Fruit fly (Drosophila melanogaster) whole organism, embryonic: ENCODE measurements around the gene CG14881.

Experiments used
- CG10209 ChIP-seq: fragments of 200-800 bp; sonication (Bioruptor generic); optimal IDR thresholded peaks from 3 replicates; lab custom pipeline; 2017; ENCODE audit warnings: missing biosample characterization, mild to moderate bottlenecking, missing genetic modification characterization, missing genetic modification reagents
- CG10274 ChIP-seq: fragments of 200-800 bp; sonication (Bioruptor generic); optimal IDR thresholded peaks from 3 replicates; lab custom pipeline; 2017; ENCODE audit warnings: missing biosample characterization, mild to moderate bottlenecking, missing genetic modification characterization
- CG10462 ChIP-seq: fragments of 200-800 bp; sonication (Bioruptor generic); optimal IDR thresholded peaks from 2 replicates; lab custom pipeline; 2016; ENCODE audit warnings: missing biosample characterization, missing genetic modification characterization
- CG11398 ChIP-seq: fragments of 200-800 bp; sonication (Bioruptor generic); optimal IDR thresholded peaks from 2 replicates; lab custom pipeline; 2016; ENCODE audit warnings: missing biosample characterization, missing genetic modification characterization
- CG1233 ChIP-seq: fragments of 200-800 bp; sonication (Bioruptor generic); optimal IDR thresholded peaks from 4 replicates; lab custom pipeline; 2018; ENCODE audit warnings: missing biosample characterization, mild to moderate bottlenecking, missing genetic modification characterization
- CG13123 ChIP-seq: fragments of 200-800 bp; sonication (Bioruptor generic); optimal IDR thresholded peaks from 2 replicates; lab custom pipeline; 2016; ENCODE audit warnings: missing biosample characterization, missing genetic modification characterization
- CG13296 ChIP-seq: fragments of 200-800 bp; sonication (Bioruptor generic); optimal IDR thresholded peaks from 3 replicates; lab custom pipeline; 2018; ENCODE audit warnings: missing biosample characterization, mild to moderate bottlenecking, missing genetic modification characterization
- CG15269 ChIP-seq: fragments of 200-800 bp; sonication (Bioruptor generic); optimal IDR thresholded peaks from 2 replicates; lab custom pipeline; 2018; ENCODE audit warnings: missing biosample characterization, mild to moderate bottlenecking, missing genetic modification characterization, moderate library complexity
- CG16813 ChIP-seq: fragments of 200-800 bp; sonication (Bioruptor generic); IDR thresholded peaks from 3 replicates; pipeline ENCODE4 v1.3.6; 2022; ENCODE audit warnings: missing biosample characterization, missing genetic modification characterization; ENCODE audit not compliant: partially characterized antibody
- CG17186 ChIP-seq: fragments of 200-800 bp; sonication (Bioruptor generic); optimal IDR thresholded peaks from 3 replicates; lab custom pipeline; 2017; ENCODE audit warnings: missing biosample characterization, missing genetic modification reagents, missing genetic modification characterization
- CG17359 ChIP-seq: fragments of 200-800 bp; sonication (Bioruptor generic); optimal IDR thresholded peaks from 3 replicates; lab custom pipeline; 2018; ENCODE audit warnings: missing biosample characterization, mild to moderate bottlenecking, missing genetic modification characterization, moderate library complexity
- CG1792 ChIP-seq: fragments of 200-800 bp; sonication (Bioruptor generic); optimal IDR thresholded peaks from 2 replicates; lab custom pipeline; 2016; ENCODE audit warnings: missing biosample characterization, missing genetic modification characterization
- CG1832 ChIP-seq: fragments of 200-800 bp; sonication (Bioruptor generic); optimal IDR thresholded peaks from 2 replicates; lab custom pipeline; 2017; ENCODE audit warnings: missing biosample characterization, mild to moderate bottlenecking, missing genetic modification characterization, inconsistent platforms
- CG32767 ChIP-seq: fragments of 200-800 bp; sonication (Bioruptor generic); IDR thresholded peaks from 2 replicates; pipeline ENCODE4 v1.3.6; 2022; ENCODE audit warnings: missing biosample characterization, missing genetic modification characterization
- CG34422 ChIP-seq: fragments of 200-800 bp; sonication (Bioruptor generic); IDR thresholded peaks from 3 replicates; pipeline ENCODE4 v1.3.6; 2022; ENCODE audit warnings: missing biosample characterization, missing genetic modification characterization
- CG42726 ChIP-seq: fragments of 200-800 bp; sonication (Bioruptor generic); IDR thresholded peaks from 2 replicates; pipeline ENCODE4 v1.3.6; 2022; ENCODE audit warnings: missing biosample characterization, missing genetic modification characterization; ENCODE audit not compliant: partially characterized antibody
- CG7786 ChIP-seq: fragments of 200-800 bp; sonication (Bioruptor generic); optimal IDR thresholded peaks from 2 replicates; lab custom pipeline; 2016; ENCODE audit warnings: missing biosample characterization, missing genetic modification characterization
- CG7839 ChIP-seq: fragments of 200-800 bp; sonication (Bioruptor generic); optimal IDR thresholded peaks from 3 replicates; lab custom pipeline; 2018; ENCODE audit warnings: missing biosample characterization, mild to moderate bottlenecking, missing genetic modification characterization, moderate library complexity
- CG8089 ChIP-seq: fragments of 200-800 bp; sonication (Bioruptor generic); optimal IDR thresholded peaks from 3 replicates; lab custom pipeline; 2016; ENCODE audit warnings: missing biosample characterization, missing genetic modification characterization
- Drgx ChIP-seq: fragments of 200-800 bp; sonication (Bioruptor generic); IDR thresholded peaks from 2 replicates; pipeline ENCODE4 v1.3.6; 2022; ENCODE audit warnings: missing biosample characterization, missing genetic modification characterization
- Ets65A ChIP-seq: fragments of 200-800 bp; sonication (Bioruptor generic); peaks from one replicate; lab custom pipeline; 2016; ENCODE audit warnings: missing biosample characterization, missing genetic modification characterization
- HLH4C ChIP-seq: fragments of 200-800 bp; sonication (Bioruptor generic); IDR thresholded peaks from 3 replicates; pipeline ENCODE4 v1.3.6; 2022; ENCODE audit warnings: missing biosample characterization, missing genetic modification characterization; ENCODE audit not compliant: partially characterized antibody
- HLH54F ChIP-seq: fragments of 200-800 bp; sonication (Bioruptor generic); optimal IDR thresholded peaks from 3 replicates; lab custom pipeline; 2016; ENCODE audit warnings: missing biosample characterization, missing genetic modification characterization
- Hmx ChIP-seq: fragments of 200-800 bp; sonication (Bioruptor generic); optimal IDR thresholded peaks from 2 replicates; lab custom pipeline; 2016; ENCODE audit warnings: missing biosample characterization, missing genetic modification characterization
- Hr3 ChIP-seq: fragments of 200-800 bp; sonication (Bioruptor generic); optimal IDR thresholded peaks from 3 replicates; lab custom pipeline; 2016; ENCODE audit warnings: missing biosample characterization, missing genetic modification characterization
- MESR4 ChIP-seq: fragments of 200-800 bp; sonication (Bioruptor generic); optimal IDR thresholded peaks from 2 replicates; lab custom pipeline; 2018; ENCODE audit warnings: missing biosample characterization, mild to moderate bottlenecking, missing genetic modification characterization, moderate library complexity
- Mrtf ChIP-seq: fragments of 200-800 bp; sonication (Bioruptor generic); IDR thresholded peaks from 3 replicates; pipeline ENCODE4 v1.3.6; 2022; ENCODE audit warnings: missing biosample characterization, missing genetic modification characterization
- NC2β ChIP-seq: fragments of 200-800 bp; sonication (Bioruptor generic); optimal IDR thresholded peaks from 2 replicates; lab custom pipeline; 2016; ENCODE audit warnings: missing biosample characterization, missing genetic modification characterization
- NK7.1 ChIP-seq: fragments of 200-800 bp; sonication (Bioruptor generic); optimal IDR thresholded peaks from 3 replicates; lab custom pipeline; 2016; ENCODE audit warnings: missing biosample characterization, missing genetic modification characterization
- Nf-YB ChIP-seq: fragments of 200-800 bp; sonication (Bioruptor generic); optimal IDR thresholded peaks from 3 replicates; lab custom pipeline; 2019; ENCODE audit warnings: missing biosample characterization, mild to moderate bottlenecking, missing genetic modification characterization, moderate library complexity
- Rfx ChIP-seq: fragments of 200-800 bp; sonication (Bioruptor generic); IDR thresholded peaks from 2 replicates; pipeline ENCODE4 v1.3.6; 2022; ENCODE audit warnings: missing biosample characterization, missing genetic modification characterization
- Spps ChIP-seq: fragments of 200-800 bp; sonication (Bioruptor generic); optimal IDR thresholded peaks from 2 replicates; lab custom pipeline; 2018; ENCODE audit warnings: missing biosample characterization, mild to moderate bottlenecking, missing genetic modification characterization
- Usf ChIP-seq: fragments of 200-800 bp; sonication (Bioruptor generic); optimal IDR thresholded peaks from 2 replicates; lab custom pipeline; 2017; ENCODE audit warnings: missing genotype, missing biosample characterization, missing genetic modification characterization
- ab ChIP-seq: fragments of 200-800 bp; sonication (Bioruptor generic); optimal IDR thresholded peaks from 2 replicates; lab custom pipeline; 2016; ENCODE audit warnings: missing biosample characterization, missing genetic modification characterization
- abd-A ChIP-seq: fragments of 200-800 bp; sonication (Bioruptor generic); optimal IDR thresholded peaks from 3 replicates; lab custom pipeline; 2019; ENCODE audit warnings: missing biosample characterization, mild to moderate bottlenecking, missing genetic modification characterization, moderate library complexity
- al ChIP-seq: fragments of 200-800 bp; sonication (Bioruptor generic); IDR thresholded peaks from 2 replicates; pipeline ENCODE4 v1.3.6; 2022; ENCODE audit warnings: missing biosample characterization, missing genetic modification characterization
- bbx ChIP-seq: fragments of 200-800 bp; sonication (Bioruptor generic); IDR thresholded peaks from 2 replicates; pipeline ENCODE4 v1.3.6; 2022; ENCODE audit warnings: missing biosample characterization, missing genetic modification characterization; ENCODE audit not compliant: partially characterized antibody
- cwo ChIP-seq: fragments of 200-800 bp; sonication (Bioruptor generic); optimal IDR thresholded peaks from 3 replicates; lab custom pipeline; 2017; ENCODE audit warnings: missing biosample characterization, missing genetic modification characterization, mild to moderate bottlenecking, moderate library complexity, missing genetic modification reagents
- exex ChIP-seq: fragments of 200-800 bp; sonication (Bioruptor generic); optimal IDR thresholded peaks from 4 replicates; lab custom pipeline; 2018; ENCODE audit warnings: missing biosample characterization, mild to moderate bottlenecking, missing genetic modification characterization, moderate library complexity
- ken ChIP-seq: fragments of 200-800 bp; sonication (Bioruptor generic); IDR thresholded peaks from 3 replicates; pipeline ENCODE4 v1.3.6; 2022; ENCODE audit warnings: missing biosample characterization, missing genetic modification characterization
- knrl ChIP-seq: fragments of 200-800 bp; sonication (Bioruptor generic); IDR thresholded peaks from 3 replicates; pipeline ENCODE4 v1.3.6; 2022; ENCODE audit warnings: missing biosample characterization, missing genetic modification characterization; ENCODE audit not compliant: partially characterized antibody
- pfk ChIP-seq: fragments of 200-800 bp; sonication (Bioruptor generic); optimal IDR thresholded peaks from 2 replicates; lab custom pipeline; 2018; ENCODE audit warnings: missing biosample characterization, mild to moderate bottlenecking, missing genetic modification characterization, moderate library complexity
- pros ChIP-seq: fragments of 200-800 bp; sonication (Bioruptor generic); optimal IDR thresholded peaks from 3 replicates; lab custom pipeline; 2019; ENCODE audit warnings: missing biosample characterization, mild to moderate bottlenecking, missing genetic modification characterization, moderate library complexity
- ro ChIP-seq: fragments of 200-800 bp; sonication (Bioruptor generic); IDR thresholded peaks from 2 replicates; pipeline ENCODE4 v1.3.6; 2022; ENCODE audit warnings: missing biosample characterization, missing genetic modification characterization
- run ChIP-seq: fragments of 200-800 bp; sonication (Bioruptor generic); optimal IDR thresholded peaks from 3 replicates; lab custom pipeline; 2018; ENCODE audit warnings: missing biosample characterization, mild to moderate bottlenecking, missing genetic modification characterization
- sc ChIP-seq, 3 experiments: fragments of >200 bp in 2 of 3; fragments of 200-800 bp in 1 of 3; sonication (Bioruptor generic) in 1 of 3; optimal IDR thresholded peaks; 2 replicates in 2 of 3; 3 replicates in 1 of 3; lab custom pipeline; 2017; ENCODE audit warnings: mild to moderate bottlenecking in 1 of 3, missing biosample characterization in 1 of 3, missing genetic modification characterization in 1 of 3, missing genetic modification reagents in 1 of 3
- sna ChIP-seq: fragments of 200-800 bp; sonication (Bioruptor generic); IDR thresholded peaks from 2 replicates; pipeline ENCODE4 v1.3.6; 2022; ENCODE audit warnings: missing biosample characterization, missing genetic modification characterization; ENCODE audit not compliant: partially characterized antibody
- sug ChIP-seq: fragments of 200-800 bp; optimal IDR thresholded peaks from 2 replicates; lab custom pipeline; 2019; ENCODE audit warnings: missing biosample characterization, mild to moderate bottlenecking, missing genetic modification characterization, moderate library complexity
- tna ChIP-seq: fragments of 200-800 bp; sonication (Bioruptor generic); IDR thresholded peaks from 2 replicates; pipeline ENCODE4 v1.3.6; 2022; ENCODE audit warnings: missing biosample characterization, missing genetic modification characterization; ENCODE audit not compliant: partially characterized antibody
- z ChIP-seq: fragments of 200-800 bp; sonication (Bioruptor generic); IDR thresholded peaks from 3 replicates; pipeline ENCODE4 v1.3.6; 2022; ENCODE audit warnings: missing biosample characterization, missing genetic modification characterization

Gene CG14881

dm6 chr3R:16423323-16423722, 11.4 kb upstream of the CG14881 start (continued):
- TF ChIP-seq sc (optimal IDR thresholded peaks at IDR 0.05; lab: Kevin White, UChicago) (no peak), sc (GFP tag; optimal IDR thresholded peaks at IDR 0.05; lab: Kevin White, UChicago) (no peak), CG7786 (GFP tag; lab: Kevin White, UChicago) (no peak), cwo (no peak), ro (GFP tag; lab: Robert Waterston, UW) (no peak), CG32767 (GFP tag; lab: Robert Waterston, UW) (no peak), CG1832 (GFP tag; lab: Kevin White, UChicago) (peak; percentile 90), al (no peak), Usf (no peak), bbx (GFP tag; lab: Robert Waterston, UW) (no peak), CG7839 (no peak), tna (GFP tag; lab: Robert Waterston, UW) (peak; percentile 52; the same call in 1 of the 2 replicates), CG10274 (no peak), Spps (tag; lab: Kevin White, UChicago) (no peak), exex (tag; lab: Kevin White, UChicago) (no peak), Mrtf (no peak), HLH54F (GFP tag; lab: Kevin White, UChicago) (no peak), pros (peak; percentile 74), CG10209 (GFP tag; lab: Kevin White, UChicago) (no peak), CG10462 (GFP tag; lab: Kevin White, UChicago) (no peak), abd-A (tag; lab: Kevin White, UChicago) (no peak), CG16813 (GFP tag; lab: Robert Waterston, UW) (no peak), pfk (GFP tag; lab: Kevin White, UChicago) (peak; percentile 88), ab (no peak), CG17359 (no peak), MESR4 (no peak), Ets65A (GFP tag; lab: Kevin White, UChicago) (no peak), CG8089 (GFP tag; lab: Kevin White, UChicago) (no peak), NK7.1 (GFP tag; lab: Kevin White, UChicago) (no peak), CG13296 (GFP tag; lab: Kevin White, UChicago) (no peak), knrl (0 out of 3 replicates have a peak, but pooled peaks have one; percentile 20), CG17186 (GFP tag; lab: Kevin White, UChicago) (no peak), CG1792 (GFP tag; lab: Kevin White, UChicago) (no peak), HLH4C (GFP tag; lab: Robert Waterston, UW) (no peak), ken (GFP tag; lab: Robert Waterston, UW) (no peak), Nf-YB (GFP tag; lab: Kevin White, UChicago) (peak; percentile 93), Hr3 (GFP tag; lab: Kevin White, UChicago) (no peak), CG15269 (no peak), sna (GFP tag; lab: Robert Waterston, UW) (no peak), CG42726 (GFP tag; lab: Robert Waterston, UW) (no peak), NC2β (GFP tag; lab: Kevin White, UChicago) (no peak), CG11398 (GFP tag; lab: Kevin White, UChicago) (no peak), CG34422 (GFP tag; lab: Robert Waterston, UW) (no peak), Drgx (GFP tag; lab: Robert Waterston, UW) (no peak), z (peak; percentile 98), run (tag; lab: Kevin White, UChicago) (no peak), CG13123 (GFP tag; lab: Kevin White, UChicago) (no peak), sug (tag; lab: Kevin White, UChicago) (no peak), CG1233 (GFP tag; lab: Kevin White, UChicago) (no peak), Rfx (GFP tag; lab: Robert Waterston, UW) (peak; percentile 42; the same call in 1 of the 2 replicates), Hmx (GFP tag; lab: Kevin White, UChicago) (no peak)
